Worm (Caenorhabditis elegans) whole organism, late embryonic: ENCODE measurements around the gene Y75B12B.10.
"Not testable (repeated sequence)": the region's sequence is repeated elsewhere in the genome, so short reads cannot be mapped to it uniquely, and the experiment has no call there.

Experiments
- Y22D7AL.16 ChIP-seq: sonication (generic microtip); optimal IDR thresholded peaks from 2 replicates; lab custom pipeline; 2016; ENCODE audit warnings: missing genetic modification characterization, missing compliant biosample characterization
- ama-1 ChIP-seq: fragments of 150-350 bp; optimal IDR thresholded peaks from 2 replicates; lab custom pipeline; 2014
- ceh-24 ChIP-seq: sonication (generic microtip); optimal IDR thresholded peaks from 2 replicates; lab custom pipeline; 2016; ENCODE audit warnings: mild to moderate bottlenecking, missing genetic modification characterization, missing compliant biosample characterization
- gmeb-2 ChIP-seq: sonication (generic microtip); optimal IDR thresholded peaks from 2 replicates; lab custom pipeline; 2016; ENCODE audit warnings: missing genetic modification characterization, inconsistent platforms, missing compliant biosample characterization
- hlh-30 ChIP-seq: sonication (generic microtip); optimal IDR thresholded peaks from 2 replicates; lab custom pipeline; 2017; ENCODE audit warnings: antibody characterized with exemption, missing genetic modification characterization, missing compliant biosample characterization; ENCODE audit not compliant: insufficient read depth
- lim-6 ChIP-seq: sonication (generic microtip); optimal IDR thresholded peaks from 2 replicates; lab custom pipeline; 2016; ENCODE audit warnings: missing genetic modification characterization, missing compliant biosample characterization
- nfya-1 ChIP-seq: sonication (generic microtip); optimal IDR thresholded peaks from 2 replicates; lab custom pipeline; 2017; ENCODE audit warnings: missing genetic modification characterization, mild to moderate bottlenecking, missing compliant biosample characterization, antibody characterized with exemption, moderate library complexity
- odd-2 ChIP-seq: sonication (generic microtip); optimal IDR thresholded peaks from 2 replicates; lab custom pipeline; 2017; ENCODE audit warnings: antibody characterized with exemption, mild to moderate bottlenecking, missing genetic modification characterization, missing compliant biosample characterization
- pag-3 ChIP-seq: sonication (generic microtip); optimal IDR thresholded peaks from 2 replicates; lab custom pipeline; 2016; ENCODE audit warnings: missing compliant biosample characterization, missing genetic modification characterization, borderline replicate concordance
- pha-4 ChIP-seq: fragments of 150-350 bp; optimal IDR thresholded peaks from 2 replicates; lab custom pipeline; 2018; ENCODE audit warnings: missing biosample characterization, missing genetic modification reagents, missing genetic modification characterization

- TF ChIP-seq pha-4 (tag; lab: Kevin White, UChicago); gmeb-2 (tag; lab: Kevin White, UChicago); ceh-24 (tag; lab: Kevin White, UChicago); Y22D7AL.16 (tag; lab: Kevin White, UChicago); ama-1; odd-2 (tag; lab: Kevin White, UChicago); nfya-1 (tag; lab: Kevin White, UChicago); hlh-30 (tag; lab: Kevin White, UChicago); pag-3; lim-6 (tag; lab: Kevin White, UChicago): not testable (repeated sequence)
Measured at ce11 chrV:15207681-15208080, 7.8 kb downstream of the Y75B12B.10 start, which contains the start of gene C41G6.12.
